Worm (Caenorhabditis elegans) whole organism, mixed stage, embryonic: Measurements from ENCODE around the gene B0035.3.

Source experiments
- M03D4.4 ChIP-seq: sonication (generic microtip); optimal IDR thresholded peaks from 2 replicates; lab custom pipeline; 2017; ENCODE audit warnings: mild to moderate bottlenecking, missing genetic modification characterization, missing compliant biosample characterization
- blmp-1 ChIP-seq: fragments of 150-350 bp; optimal IDR thresholded peaks from 2 replicates; lab custom pipeline; 2014; ENCODE audit warnings: missing biosample characterization, missing genetic modification characterization
- ceh-39 ChIP-seq: fragments of 150-350 bp; optimal IDR thresholded peaks from 2 replicates; lab custom pipeline; 2014; ENCODE audit warnings: missing biosample characterization, missing genetic modification characterization
- ceh-43 ChIP-seq: fragments of 200-800 bp; sonication (Bioruptor generic); optimal IDR thresholded peaks from 2 replicates; lab custom pipeline; 2018; ENCODE audit warnings: mild to moderate bottlenecking, missing genetic modification characterization, moderate library complexity, missing compliant biosample characterization
- ces-1 ChIP-seq: fragments of 150-350 bp; optimal IDR thresholded peaks from 2 replicates; lab custom pipeline; 2014; ENCODE audit warnings: missing biosample characterization, missing genetic modification reagents, missing genetic modification characterization
- cnd-1 ChIP-seq: fragments of 200-800 bp; sonication (Bioruptor generic); optimal IDR thresholded peaks from 2 replicates; lab custom pipeline; 2018; ENCODE audit warnings: mild to moderate bottlenecking, missing genetic modification characterization, missing compliant biosample characterization
- drap-1 ChIP-seq: fragments of 200-800 bp; sonication (Bioruptor generic); optimal IDR thresholded peaks from 3 replicates; lab custom pipeline; 2018; ENCODE audit warnings: mild to moderate bottlenecking, missing genetic modification characterization, missing compliant biosample characterization
- elt-3 ChIP-seq: fragments of 150-350 bp; optimal IDR thresholded peaks from 2 replicates; lab custom pipeline; 2014; ENCODE audit warnings: missing biosample characterization, missing genetic modification characterization
- flh-1 ChIP-seq: fragments of 200-800 bp; sonication (Bioruptor generic); optimal IDR thresholded peaks from 2 replicates; lab custom pipeline; 2018; ENCODE audit warnings: mild to moderate bottlenecking, missing genetic modification characterization, moderate library complexity, missing compliant biosample characterization
- ham-2 ChIP-seq: fragments of 200-800 bp; sonication (Bioruptor generic); optimal IDR thresholded peaks from 2 replicates; lab custom pipeline; 2018; ENCODE audit warnings: mild to moderate bottlenecking, missing genetic modification characterization, missing compliant biosample characterization
- hlh-1 ChIP-seq: fragments of 150-350 bp; optimal IDR thresholded peaks from 2 replicates; lab custom pipeline; 2014; ENCODE audit warnings: missing biosample characterization, missing genetic modification reagents, missing genetic modification characterization
- lin-13 ChIP-seq: fragments of 150-350 bp; optimal IDR thresholded peaks from 2 replicates; lab custom pipeline; 2014; ENCODE audit warnings: missing biosample characterization, missing genetic modification characterization
- lin-32 ChIP-seq: fragments of 200-800 bp; sonication (Bioruptor generic); optimal IDR thresholded peaks from 2 replicates; lab custom pipeline; 2018; ENCODE audit warnings: mild to moderate bottlenecking, missing genetic modification characterization, missing compliant biosample characterization
- lsy-2 ChIP-seq: fragments of 150-350 bp; optimal IDR thresholded peaks from 2 replicates; lab custom pipeline; 2014; ENCODE audit warnings: missing biosample characterization, missing genetic modification characterization
- mab-5 ChIP-seq: fragments of 150-350 bp; optimal IDR thresholded peaks from 2 replicates; lab custom pipeline; 2014; ENCODE audit warnings: missing biosample characterization, missing genetic modification characterization
- mep-1 ChIP-seq: fragments of 150-350 bp; optimal IDR thresholded peaks from 2 replicates; lab custom pipeline; 2017; ENCODE audit warnings: missing biosample characterization, missing genetic modification reagents, missing genetic modification characterization, inconsistent platforms
- mls-2 ChIP-seq: sonication (generic microtip); optimal IDR thresholded peaks from 2 replicates; lab custom pipeline; 2016; ENCODE audit warnings: mild to moderate bottlenecking, missing genetic modification characterization, moderate library complexity, missing compliant biosample characterization
- nhr-12 ChIP-seq: fragments of 150-350 bp; optimal IDR thresholded peaks from 2 replicates; lab custom pipeline; 2014; ENCODE audit warnings: missing biosample characterization, missing genetic modification characterization
- nhr-2 ChIP-seq: fragments of 150-350 bp; optimal IDR thresholded peaks from 2 replicates; lab custom pipeline; 2014; ENCODE audit warnings: missing biosample characterization, missing genetic modification characterization
- nhr-237 ChIP-seq: fragments of 150-350 bp; optimal IDR thresholded peaks from 2 replicates; lab custom pipeline; 2014; ENCODE audit warnings: missing biosample characterization, missing genetic modification characterization
- nhr-28 ChIP-seq: fragments of 150-350 bp; optimal IDR thresholded peaks from 2 replicates; lab custom pipeline; 2014; ENCODE audit warnings: missing biosample characterization, missing genetic modification characterization
- nhr-76 ChIP-seq: sonication (generic microtip); optimal IDR thresholded peaks from 2 replicates; lab custom pipeline; 2017; ENCODE audit warnings: missing biosample characterization, missing genetic modification characterization
- pha-4 ChIP-seq: fragments of 150-350 bp; optimal IDR thresholded peaks from 2 replicates; lab custom pipeline; 2018; ENCODE audit warnings: missing biosample characterization, missing genetic modification reagents, missing genetic modification characterization
- sem-2 ChIP-seq: fragments of 200-800 bp; sonication (Bioruptor generic); optimal IDR thresholded peaks from 2 replicates; lab custom pipeline; 2018; ENCODE audit warnings: mild to moderate bottlenecking, missing genetic modification characterization, missing compliant biosample characterization
- snpc-4 ChIP-seq: fragments of 150-350 bp; optimal IDR thresholded peaks from 2 replicates; lab custom pipeline; 2014; ENCODE audit warnings: missing biosample characterization, missing genetic modification characterization
- sptf-1 ChIP-seq: sonication (generic microtip); optimal IDR thresholded peaks from 2 replicates; lab custom pipeline; 2017; ENCODE audit warnings: mild to moderate bottlenecking, missing genetic modification characterization, moderate library complexity, missing compliant biosample characterization
- tbx-8 ChIP-seq: fragments of 200-800 bp; sonication (Bioruptor generic); optimal IDR thresholded peaks from 2 replicates; lab custom pipeline; 2018; ENCODE audit warnings: mild to moderate bottlenecking, missing genetic modification characterization, moderate library complexity, missing compliant biosample characterization
- unc-120 ChIP-seq: sonication (generic microtip); optimal IDR thresholded peaks from 2 replicates; lab custom pipeline; 2017; ENCODE audit warnings: missing genetic modification characterization, missing compliant biosample characterization; ENCODE audit not compliant: poor library complexity, severe bottlenecking
- unc-39 ChIP-seq: fragments of 150-350 bp; optimal IDR thresholded peaks from 2 replicates; lab custom pipeline; 2014; ENCODE audit warnings: missing biosample characterization, missing genetic modification characterization
- unc-62 ChIP-seq: fragments of 150-350 bp; optimal IDR thresholded peaks from 2 replicates; lab custom pipeline; 2014; ENCODE audit warnings: missing biosample characterization, missing genetic modification reagents, missing genetic modification characterization
- zip-8 ChIP-seq: fragments of 150-350 bp; optimal IDR thresholded peaks from 2 replicates; lab custom pipeline; 2014; ENCODE audit warnings: missing biosample characterization, missing genetic modification characterization
- ztf-11 ChIP-seq: fragments of 150-350 bp; optimal IDR thresholded peaks from 2 replicates; lab custom pipeline; 2014; ENCODE audit warnings: missing biosample characterization, missing genetic modification characterization

B0035.3 gene

DNA sequence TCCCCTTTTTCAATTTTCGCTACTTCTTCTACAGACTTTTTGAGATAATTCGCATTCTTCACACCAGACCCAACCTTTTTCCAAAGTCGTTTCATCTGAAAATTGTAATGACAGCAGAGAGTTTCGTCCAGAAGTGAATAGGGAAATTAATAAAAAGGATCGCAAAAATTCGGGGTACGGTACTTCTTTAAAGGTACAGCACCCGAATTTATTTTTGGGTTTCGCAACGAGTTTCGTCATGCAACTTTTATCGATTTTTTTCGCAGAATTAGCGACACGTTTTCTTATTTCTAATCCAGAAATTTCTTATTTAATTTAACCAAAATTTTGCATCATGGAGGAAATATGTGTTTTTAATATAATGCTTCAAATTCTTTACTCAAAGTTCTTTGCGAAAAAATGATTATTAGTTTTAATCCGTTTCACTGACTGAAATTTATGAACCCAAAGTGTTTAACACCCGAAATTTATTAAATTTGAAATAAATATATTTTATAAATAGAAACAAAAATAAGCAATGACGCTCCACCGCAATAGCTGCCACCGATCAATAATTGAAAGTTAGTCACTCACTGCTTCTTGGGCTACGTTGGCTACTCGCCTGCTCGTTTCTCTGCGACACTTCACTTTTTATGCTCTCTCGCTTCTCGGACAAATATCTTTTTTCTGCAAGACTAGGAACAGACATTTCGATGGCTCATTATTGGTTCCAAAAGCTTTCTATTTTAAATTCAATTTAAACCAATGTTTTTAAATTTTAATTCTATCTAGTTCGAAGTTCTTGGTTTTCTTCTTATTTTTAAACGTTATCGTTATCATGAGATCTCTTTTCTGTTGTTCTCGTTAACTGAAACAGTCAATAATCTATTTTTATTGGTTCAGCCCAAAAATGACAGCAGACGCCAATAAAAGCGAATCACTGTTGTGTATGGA lies 16.4 kb downstream of the B0035.3 start, which contains the start of the genes B0035.15 and dnj-1:
B0035.15 (minus strand) TSS at position 99 of the 933 bp plus-strand sequence.
dnj-1 (plus strand) TSS at position 883 of the 933 bp plus-strand sequence.
- TF ChIP-seq cnd-1 = no peak
- TF ChIP-seq blmp-1 (tag; lab: Kevin White, UChicago) = peak; percentile 6
- TF ChIP-seq ham-2 (GFP tag; lab: Kevin White, UChicago) = peak; percentile 67
- TF ChIP-seq elt-3 (tag; lab: Kevin White, UChicago) = no peak
- no peak for TF ChIP-seq nhr-2
- TF ChIP-seq ceh-43 (GFP tag; lab: Kevin White, UChicago) = no peak
- peak; percentile 85 for TF ChIP-seq ces-1 (GFP tag; lab: Kevin White, UChicago)
- TF ChIP-seq lsy-2 (tag; lab: Kevin White, UChicago) = peak; percentile 11
- no peak for TF ChIP-seq hlh-1
- TF ChIP-seq M03D4.4 (tag; lab: Kevin White, UChicago) = no peak
- no peak for TF ChIP-seq unc-62 (GFP tag; lab: Kevin White, UChicago)
- no peak for TF ChIP-seq zip-8 (tag; lab: Kevin White, UChicago)

- TF ChIP-seq sem-2 (GFP tag; lab: Kevin White, UChicago) (no peak), sptf-1 (tag; lab: Kevin White, UChicago) (no peak), unc-39 (tag; lab: Kevin White, UChicago) (no peak), snpc-4 (tag; lab: Kevin White, UChicago) (no peak), tbx-8 (GFP tag; lab: Kevin White, UChicago) (no peak), mab-5 (tag; lab: Kevin White, UChicago) (no peak), hlh-1 (no peak), drap-1 (GFP tag; lab: Kevin White, UChicago) (no peak), nhr-76 (tag; lab: Kevin White, UChicago) (no peak), zip-8 (tag; lab: Kevin White, UChicago) (no peak)
Observed at ce11 chrIV:11296787-11297186, 18.0 kb downstream of the B0035.3 start, which contains the start of gene mttu-1. mttu-1 (minus strand) TSS chrIV:11296887.

DNA sequence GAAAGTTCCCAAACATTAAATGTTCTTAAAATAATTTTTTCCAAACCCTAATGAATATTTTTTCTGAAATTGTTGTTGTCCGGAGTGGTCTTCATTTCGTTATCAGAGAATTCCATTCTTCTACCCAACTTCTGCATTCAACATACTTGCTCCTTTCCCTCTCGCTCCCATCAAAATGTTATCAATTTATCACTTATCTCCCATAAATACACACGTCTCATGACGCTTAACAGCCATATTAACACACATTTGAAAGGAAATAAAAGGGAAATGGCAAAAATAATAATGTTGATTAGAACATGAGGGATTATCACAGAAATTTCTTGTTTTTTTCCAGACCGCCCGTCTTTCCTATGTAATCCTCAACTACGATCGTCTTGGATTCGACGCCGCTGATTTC lies 25.8 kb downstream of the B0035.3 start:
- TF ChIP-seq ceh-39 (tag; lab: Kevin White, UChicago) (no peak), lin-32 (GFP tag; lab: Kevin White, UChicago) (no peak), unc-62 (GFP tag; lab: Kevin White, UChicago) (no peak), mab-5 (tag; lab: Kevin White, UChicago) (no peak), mls-2 (tag; lab: Kevin White, UChicago) (no peak), ceh-43 (GFP tag; lab: Kevin White, UChicago) (no peak), drap-1 (GFP tag; lab: Kevin White, UChicago) (no peak), unc-120 (no peak), ham-2 (GFP tag; lab: Kevin White, UChicago) (no peak), nhr-28 (tag; lab: Kevin White, UChicago) (no peak), sptf-1 (tag; lab: Kevin White, UChicago) (no peak), ces-1 (GFP tag; lab: Kevin White, UChicago) (no peak), ztf-11 (no peak), elt-3 (tag; lab: Kevin White, UChicago) (no peak), lin-13 (tag; lab: Kevin White, UChicago) (no peak)

DNA sequence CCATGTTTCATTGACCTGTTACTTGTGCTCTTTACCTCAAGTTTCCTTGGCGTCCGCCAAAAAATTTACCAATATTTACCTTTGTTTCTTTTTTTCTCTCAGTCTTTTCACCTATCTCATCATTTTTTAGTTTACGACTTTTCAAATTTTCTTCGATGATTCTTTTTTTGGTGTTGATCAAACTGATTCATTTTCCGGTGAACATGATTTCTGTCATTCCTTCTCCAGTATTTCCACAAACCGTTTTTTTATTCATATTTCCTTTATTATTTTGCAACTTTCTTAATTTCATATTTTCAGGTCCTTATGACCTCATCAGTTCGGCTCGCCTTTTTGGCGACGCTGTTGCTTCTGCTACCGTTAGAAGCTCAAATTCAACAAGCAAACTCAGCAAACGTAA lies 27.3 kb downstream of the B0035.3 start, which contains the start of gene F54D1.6:
F54D1.6 (plus strand) TSS at position 301 of the 400 bp plus-strand sequence.
- TF ChIP-seq ham-2 (GFP tag; lab: Kevin White, UChicago) (no peak), ceh-43 (GFP tag; lab: Kevin White, UChicago) (no peak), lsy-2 (tag; lab: Kevin White, UChicago) (no peak), nhr-237 (tag; lab: Kevin White, UChicago) (no peak), ztf-11 (no peak)

DNA sequence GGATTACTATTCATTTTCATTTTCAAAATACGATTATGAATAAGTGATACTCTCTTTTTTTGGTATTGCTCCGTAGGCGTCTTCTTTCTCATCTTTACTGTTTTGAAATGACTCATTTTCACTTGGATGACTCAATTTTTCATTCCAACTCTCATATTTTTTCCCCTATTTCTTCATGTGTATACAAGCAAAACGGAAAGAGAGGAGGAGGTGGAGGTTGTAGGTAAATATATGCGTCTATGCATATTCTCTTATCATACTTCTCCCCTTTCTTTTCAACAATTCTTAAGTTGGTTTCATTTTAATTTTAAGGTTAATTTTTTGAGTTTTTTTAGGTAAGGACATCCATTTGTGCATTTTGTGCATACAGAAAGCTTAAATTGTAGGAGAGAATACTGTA lies 28.7 kb downstream of the B0035.3 start:
- TF ChIP-seq mab-5 (tag; lab: Kevin White, UChicago) = no peak
- no peak for TF ChIP-seq flh-1
- no peak for TF ChIP-seq M03D4.4 (tag; lab: Kevin White, UChicago)
- no peak for TF ChIP-seq nhr-28 (tag; lab: Kevin White, UChicago)
- TF ChIP-seq sem-2 (GFP tag; lab: Kevin White, UChicago) = no peak
- no peak for TF ChIP-seq mep-1 (tag; lab: Kevin White, UChicago)
- no peak for TF ChIP-seq unc-39 (tag; lab: Kevin White, UChicago)
- TF ChIP-seq ztf-11 = no peak
- TF ChIP-seq tbx-8 (GFP tag; lab: Kevin White, UChicago) = no peak
- no peak for TF ChIP-seq nhr-12
- no peak for TF ChIP-seq hlh-1
- TF ChIP-seq ceh-43 (GFP tag; lab: Kevin White, UChicago) = no peak
- TF ChIP-seq ces-1 (GFP tag; lab: Kevin White, UChicago) = no peak
- TF ChIP-seq pha-4 (tag; lab: Kevin White, UChicago) = no peak
- TF ChIP-seq lin-32 (GFP tag; lab: Kevin White, UChicago) = no peak
- TF ChIP-seq nhr-2 = no peak
- no peak for TF ChIP-seq blmp-1 (tag; lab: Kevin White, UChicago)
- no peak for TF ChIP-seq zip-8 (tag; lab: Kevin White, UChicago)
- TF ChIP-seq nhr-76 (tag; lab: Kevin White, UChicago) = no peak
